Fruit fly (Drosophila melanogaster) whole organism, larva: ENCODE measurements around the gene CG8664.
A peak's percentile ranks its signal among the peaks of the same experiment; 100 is the strongest.

Source experiments
- noc ChIP-seq: fragments of 200-800 bp; sonication (Bioruptor generic); optimal IDR thresholded peaks from 3 replicates; lab custom pipeline; 2019; ENCODE audit warnings: missing biosample characterization, mild to moderate bottlenecking, missing genetic modification characterization, moderate library complexity

The CG8664 gene

DNA sequence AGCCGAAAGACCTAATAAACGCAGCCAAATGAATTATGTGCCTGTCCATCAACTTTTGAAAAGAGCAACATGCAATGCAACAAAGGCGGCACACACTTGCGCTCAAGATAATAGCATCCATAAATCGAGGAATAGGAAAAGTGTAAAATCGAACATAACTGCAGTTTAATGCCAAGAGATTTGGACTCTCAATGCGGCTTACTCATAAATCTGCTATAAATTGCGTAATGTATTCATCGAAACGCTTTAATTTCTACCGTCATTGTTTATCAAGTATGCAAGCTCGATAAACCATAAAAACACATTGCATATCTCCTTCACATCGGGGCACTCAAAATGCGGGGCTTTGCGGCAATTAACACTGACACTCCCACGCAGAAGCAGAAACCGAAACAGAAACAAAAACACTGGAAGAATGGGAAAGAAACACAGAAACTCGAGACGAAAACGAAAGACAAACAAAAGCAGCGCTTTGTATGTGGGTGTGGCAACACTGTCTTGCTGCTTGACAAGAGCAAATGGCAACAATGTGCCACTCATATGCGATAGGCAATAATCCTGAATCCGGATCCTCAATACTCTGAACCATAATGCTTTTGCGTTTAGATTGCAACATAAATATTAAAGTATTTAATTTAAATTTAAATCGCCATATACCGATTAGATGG, 15.5 kb upstream of the CG8664 start:
- no peak for TF ChIP-seq noc

DNA sequence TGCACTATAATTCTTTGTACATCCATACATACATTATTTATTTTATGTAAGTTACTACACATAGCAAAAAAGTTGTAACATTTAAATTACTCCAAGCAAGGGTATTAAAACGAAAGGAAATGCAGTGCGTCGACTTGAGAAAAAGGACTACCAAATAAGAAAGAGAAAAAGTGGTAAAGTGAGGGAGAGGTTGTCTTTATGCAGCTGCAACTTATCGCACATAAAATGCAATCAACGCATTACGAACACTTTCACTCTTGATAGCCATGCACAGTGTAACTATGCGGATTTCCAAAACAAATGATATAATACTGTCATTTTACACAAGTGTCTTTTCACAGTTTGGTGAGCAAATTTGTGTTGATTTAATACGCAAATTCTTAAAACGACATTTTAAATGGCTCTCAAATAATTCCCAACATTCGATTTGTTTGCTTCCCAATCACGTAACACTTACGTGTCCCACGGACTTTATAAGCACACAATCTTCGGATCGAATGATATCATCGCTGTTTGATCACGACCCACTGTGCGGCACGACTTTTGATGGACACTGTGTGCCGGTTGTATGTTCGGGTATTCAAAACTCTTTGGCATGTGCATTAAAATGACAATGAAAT, 14.7 kb upstream of the CG8664 start:
- TF ChIP-seq noc: no peak

DNA sequence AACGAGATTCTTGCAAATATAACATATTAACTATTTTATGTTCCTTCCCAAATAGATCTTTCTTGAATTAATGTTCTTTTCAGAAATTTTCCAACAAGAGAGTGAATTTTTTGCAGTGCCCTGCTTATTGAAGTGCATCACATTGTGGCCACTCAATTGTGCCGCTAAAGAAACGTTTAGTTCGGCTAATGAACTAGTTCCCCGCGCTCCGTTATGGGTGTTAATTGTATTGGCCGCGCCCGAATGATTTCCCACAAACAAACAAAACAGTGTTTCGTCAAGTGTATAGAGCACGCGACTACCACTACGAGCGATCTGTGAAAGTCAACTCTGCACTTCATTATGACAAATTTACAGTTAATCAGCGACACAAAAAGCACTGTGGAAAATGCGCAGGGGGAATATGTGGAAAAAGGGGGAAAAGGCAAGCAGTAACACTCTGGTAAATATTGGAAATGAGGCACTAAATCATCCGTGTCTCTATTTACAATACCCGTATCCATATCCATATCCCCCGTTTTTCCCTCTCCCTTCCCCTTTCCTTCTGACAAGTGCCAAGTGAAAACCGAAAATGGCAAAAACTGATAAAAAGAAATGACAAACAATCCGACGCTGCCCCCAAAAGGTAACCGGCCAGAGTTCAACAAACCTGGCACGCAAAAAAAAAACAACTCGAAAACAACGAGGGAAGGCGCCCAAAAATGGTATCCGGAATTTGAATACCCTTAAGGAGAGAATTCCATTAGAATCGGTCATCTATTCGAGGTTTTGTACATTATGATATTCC, 13.9 kb upstream of the CG8664 start:
- no peak for TF ChIP-seq noc

DNA sequence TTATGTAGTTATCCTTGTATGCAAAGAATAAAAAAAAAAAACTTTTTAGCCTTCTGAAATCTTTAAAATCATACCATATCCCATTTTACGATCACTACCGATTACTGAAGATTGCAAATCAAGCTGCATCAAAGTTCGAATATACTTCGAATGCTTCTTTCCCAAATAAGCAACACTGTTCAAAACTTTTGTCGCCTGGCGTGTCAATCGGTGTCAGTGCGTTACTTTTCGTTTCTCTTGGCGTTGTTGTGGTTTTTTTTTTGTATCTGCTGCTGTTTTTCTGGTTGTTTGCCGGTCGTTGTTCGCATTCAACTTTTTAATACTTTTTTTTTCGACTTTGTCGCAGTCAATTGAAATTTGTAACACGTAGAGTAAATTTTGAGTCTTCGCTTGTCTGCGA, 12.5 kb upstream of the CG8664 start:
- no peak for TF ChIP-seq noc

DNA sequence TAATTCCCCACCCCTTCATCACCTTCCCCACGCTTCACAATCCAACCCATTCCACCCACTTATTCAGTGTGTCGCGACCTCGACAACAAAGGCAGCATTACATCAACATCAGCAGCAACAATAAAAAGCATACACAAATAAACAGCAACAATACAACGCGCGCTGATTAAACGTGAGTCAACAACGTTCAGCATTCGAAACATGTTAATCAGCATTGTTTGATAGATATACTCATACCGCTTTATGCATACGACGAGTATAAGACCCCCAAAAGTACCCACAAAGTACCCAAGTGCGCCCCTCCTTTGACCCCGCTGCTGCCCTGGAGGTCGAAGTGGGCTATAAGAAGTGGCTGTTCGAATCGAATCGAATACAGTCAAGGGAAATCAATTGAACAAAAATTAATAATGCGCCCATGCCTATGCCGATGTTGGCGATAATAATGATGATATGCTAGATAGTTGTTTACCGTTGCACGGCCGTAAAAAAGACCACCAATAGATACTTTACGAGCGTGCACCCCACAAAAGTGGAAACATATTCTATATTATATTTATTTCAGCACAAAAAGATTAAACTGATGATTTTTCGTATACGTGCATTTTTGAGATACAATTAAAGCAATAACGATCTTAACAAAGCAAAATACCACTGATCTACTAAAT, 11.8 kb upstream of the CG8664 start:
- no peak for TF ChIP-seq noc

DNA sequence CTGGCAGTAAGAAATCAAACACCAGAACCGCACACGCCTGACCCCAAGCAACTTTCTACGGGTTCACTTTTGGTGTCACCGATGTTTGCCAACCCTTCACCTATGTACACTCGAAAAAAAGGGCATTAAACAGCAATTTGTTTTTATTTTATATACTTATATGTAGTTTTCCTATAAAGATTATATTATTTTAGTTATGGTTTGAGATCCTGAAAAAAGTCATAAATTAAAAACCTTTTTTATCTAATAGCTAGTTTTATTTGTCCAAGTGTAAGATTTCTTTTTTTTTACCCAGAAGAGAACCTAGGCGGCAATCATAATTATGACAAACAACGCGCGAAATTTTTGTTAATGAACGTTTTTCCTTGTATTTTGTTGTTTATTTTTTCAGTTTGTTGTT, 10.9 kb upstream of the CG8664 start:
- TF ChIP-seq noc: peak; percentile 73

DNA sequence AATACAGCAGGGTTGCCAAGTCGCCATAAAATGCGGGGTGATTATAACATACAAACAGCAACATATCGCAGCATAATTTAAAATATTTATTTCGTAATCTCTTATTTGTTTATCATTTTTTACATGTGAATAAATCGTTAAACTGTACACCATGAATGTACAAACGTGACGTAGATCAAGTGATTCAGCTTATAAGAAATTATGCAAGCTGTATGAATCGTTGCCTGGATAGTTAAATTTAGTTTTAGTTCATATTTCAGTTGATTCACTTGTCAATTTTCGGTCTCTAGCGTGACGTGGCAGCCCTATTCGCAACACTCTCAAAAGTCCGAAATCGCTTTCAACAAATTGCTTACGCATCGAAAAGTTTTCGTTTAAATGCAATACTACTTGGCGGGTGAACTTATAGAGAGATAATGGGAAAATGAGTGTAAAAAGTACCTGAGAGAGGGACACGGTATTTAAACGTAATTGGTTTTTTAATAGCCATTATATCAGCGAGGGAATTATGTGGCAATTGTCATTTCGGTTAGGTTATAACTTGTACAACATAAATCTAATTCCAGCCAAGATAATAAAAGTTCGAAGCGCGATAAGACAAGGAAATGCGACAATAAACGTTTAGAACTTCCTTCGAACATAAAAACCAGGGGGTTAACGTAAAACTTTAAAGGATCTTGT, 9.7 kb upstream of the CG8664 start:
- peak; percentile 94 for TF ChIP-seq noc

DNA sequence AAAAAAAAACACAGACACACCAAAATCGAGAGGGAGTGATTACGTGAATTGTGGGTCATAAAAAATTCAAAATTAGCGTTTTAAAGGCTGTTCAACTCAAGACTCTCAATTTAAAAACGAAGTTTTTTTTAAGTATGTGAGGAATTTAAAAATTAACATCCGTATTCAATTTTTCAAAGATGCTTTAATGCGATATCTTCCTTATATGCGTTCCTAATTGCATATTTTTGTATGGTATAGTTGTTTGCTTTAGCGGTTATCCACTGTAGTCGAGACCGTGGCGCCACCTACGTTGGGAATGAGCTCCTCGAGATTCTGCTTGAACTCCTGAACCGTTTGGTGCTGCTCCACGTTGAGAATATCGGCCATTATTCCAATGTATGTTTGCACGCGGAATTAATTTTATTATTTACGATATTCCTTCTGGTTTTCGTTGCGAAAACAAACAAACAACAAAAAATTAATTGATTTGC, 8.5 kb upstream of the CG8664 start:
- no peak for TF ChIP-seq noc

DNA sequence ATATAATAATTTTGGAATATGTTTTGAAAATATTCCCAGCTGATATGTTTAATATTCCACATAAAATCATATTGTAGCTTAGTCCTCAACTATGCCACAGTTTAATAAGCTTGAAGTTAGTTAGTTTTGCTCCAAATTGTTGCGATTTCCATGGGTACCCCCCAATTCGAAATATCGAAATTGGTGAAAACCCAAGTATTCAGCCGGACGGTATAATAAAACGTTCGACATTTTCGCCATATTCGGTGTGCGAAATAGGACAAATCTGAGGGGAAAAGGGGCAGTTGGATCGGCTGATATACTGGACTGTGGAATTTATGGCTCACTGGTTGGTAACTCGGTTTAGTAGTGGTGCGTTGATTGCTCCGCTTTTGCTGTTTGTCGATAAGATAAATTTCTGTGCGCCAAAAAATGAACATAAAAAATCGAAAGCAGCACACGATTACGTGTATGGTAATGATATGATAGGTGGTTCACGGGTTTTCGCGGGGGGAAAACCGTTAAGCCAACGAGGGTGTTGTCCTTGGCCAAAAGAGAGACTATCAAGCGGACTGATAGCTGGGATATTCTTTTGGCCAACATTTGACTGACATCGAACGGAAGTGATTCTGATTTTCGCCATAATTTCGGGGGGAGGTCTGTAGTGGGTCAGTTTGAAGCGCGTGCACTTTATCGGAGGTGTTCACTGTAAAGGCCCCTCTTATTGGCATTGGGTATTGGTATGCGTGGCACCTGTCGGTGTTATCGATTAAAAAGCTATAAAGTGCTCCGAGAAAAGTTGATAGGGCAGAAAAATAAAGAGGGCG, 7.8 kb upstream of the CG8664 start:
- TF ChIP-seq noc: peak; percentile 18

DNA sequence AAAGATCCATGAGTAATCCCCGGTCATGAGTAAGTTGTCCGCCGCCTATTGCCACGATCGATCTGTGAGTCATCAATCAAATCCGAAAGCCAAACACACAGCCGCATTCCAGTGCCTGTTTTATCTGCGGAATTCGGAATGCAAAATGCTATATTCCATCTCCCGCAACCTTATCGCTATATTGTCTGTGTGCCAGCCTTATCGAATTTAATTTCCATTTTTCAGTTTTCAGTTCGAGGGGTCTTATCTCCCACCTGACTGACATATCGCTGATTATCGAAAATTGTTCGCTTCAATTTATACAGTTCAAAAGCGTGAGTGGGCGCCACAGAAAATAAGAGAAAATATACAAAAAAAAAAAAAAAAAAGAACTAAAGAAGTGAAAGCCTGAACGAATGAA, 6.7 kb upstream of the CG8664 start:
- TF ChIP-seq noc: no peak

DNA sequence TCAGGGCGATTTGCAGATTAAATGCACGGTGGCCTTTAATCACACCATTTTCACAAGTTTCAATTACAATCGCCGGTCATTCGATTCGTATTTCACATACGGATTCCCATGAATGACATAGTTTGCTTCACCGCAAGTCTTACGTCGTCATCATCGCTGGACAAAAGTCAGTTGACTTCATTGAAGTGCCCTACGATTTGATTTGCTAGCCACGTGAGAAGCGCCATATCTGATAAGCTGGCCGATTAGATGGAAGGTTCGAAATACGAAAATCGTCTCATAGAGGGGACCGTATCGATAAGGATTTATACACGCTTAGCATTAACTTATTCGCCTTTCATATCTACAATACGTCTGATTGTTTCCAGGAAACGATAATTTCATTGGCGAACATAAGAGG, 2.5 kb upstream of the CG8664 start:
- TF ChIP-seq noc: no peak

DNA sequence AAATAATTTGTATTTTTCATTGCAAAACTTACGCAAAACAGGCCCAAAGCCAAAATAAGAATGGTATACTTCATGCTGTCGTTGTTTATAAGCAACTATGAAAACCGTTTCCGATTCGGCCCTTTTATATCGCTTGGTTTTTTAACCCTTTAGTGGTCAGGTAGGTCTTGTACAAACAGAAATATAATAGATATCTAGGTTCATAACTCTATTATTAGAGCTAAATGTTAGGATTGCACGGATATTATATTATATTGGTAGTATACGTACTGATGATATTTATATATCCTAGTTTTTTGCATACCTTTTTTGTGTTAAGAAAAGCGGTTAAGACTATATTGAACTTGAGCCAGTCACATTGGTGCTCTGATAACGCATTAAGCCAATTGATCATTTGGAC, 1.9 kb upstream of the CG8664 start, which contains the start of gene CG8661:
Gene CG8661, minus strand, starts transcription at position 101 of the 400 bp plus-strand sequence.
- no peak for TF ChIP-seq noc

DNA sequence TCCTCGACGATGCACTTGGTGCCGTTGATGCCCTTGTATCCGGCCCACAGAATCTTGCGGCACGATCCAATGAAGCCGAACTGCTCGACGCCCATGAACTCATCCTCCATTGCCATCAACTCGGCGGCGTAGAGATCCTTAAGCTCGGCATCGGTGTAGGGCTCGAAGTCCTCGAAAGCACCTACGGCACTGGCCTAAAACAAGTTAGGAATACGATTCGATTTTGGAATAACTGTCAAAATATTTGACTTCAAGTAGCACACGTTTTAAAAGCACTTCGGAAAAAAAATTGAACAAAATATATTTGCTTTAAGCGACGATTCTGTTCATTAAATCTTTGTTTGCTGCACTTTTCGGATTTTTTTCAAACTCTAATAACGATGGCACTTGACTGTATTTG, 330 bp downstream of the CG8664 start, which contains the start of gene CG5445:
Gene CG5445, plus strand, starts transcription at position 301 of the 400 bp plus-strand sequence.
- no peak for TF ChIP-seq noc

DNA sequence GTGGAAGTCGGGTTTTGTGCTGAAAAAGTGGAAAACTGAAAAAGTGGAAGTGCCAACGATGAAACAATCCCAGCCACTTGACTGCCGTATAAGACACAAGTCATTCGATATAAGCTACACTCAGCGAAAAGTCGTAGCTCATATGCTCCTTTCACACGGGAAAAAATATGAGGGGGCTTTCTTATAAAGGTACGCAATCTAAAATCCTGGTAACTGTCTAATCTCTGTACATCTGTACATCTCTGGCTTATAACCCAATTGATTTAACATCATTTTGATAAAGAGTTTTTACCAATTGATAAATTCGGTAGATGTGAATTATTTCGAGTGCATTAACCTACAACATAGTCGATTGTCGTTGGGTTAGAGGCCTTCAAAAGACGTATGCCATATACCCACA, 7.7 kb downstream of the CG8664 start:
- TF ChIP-seq noc: no peak

DNA sequence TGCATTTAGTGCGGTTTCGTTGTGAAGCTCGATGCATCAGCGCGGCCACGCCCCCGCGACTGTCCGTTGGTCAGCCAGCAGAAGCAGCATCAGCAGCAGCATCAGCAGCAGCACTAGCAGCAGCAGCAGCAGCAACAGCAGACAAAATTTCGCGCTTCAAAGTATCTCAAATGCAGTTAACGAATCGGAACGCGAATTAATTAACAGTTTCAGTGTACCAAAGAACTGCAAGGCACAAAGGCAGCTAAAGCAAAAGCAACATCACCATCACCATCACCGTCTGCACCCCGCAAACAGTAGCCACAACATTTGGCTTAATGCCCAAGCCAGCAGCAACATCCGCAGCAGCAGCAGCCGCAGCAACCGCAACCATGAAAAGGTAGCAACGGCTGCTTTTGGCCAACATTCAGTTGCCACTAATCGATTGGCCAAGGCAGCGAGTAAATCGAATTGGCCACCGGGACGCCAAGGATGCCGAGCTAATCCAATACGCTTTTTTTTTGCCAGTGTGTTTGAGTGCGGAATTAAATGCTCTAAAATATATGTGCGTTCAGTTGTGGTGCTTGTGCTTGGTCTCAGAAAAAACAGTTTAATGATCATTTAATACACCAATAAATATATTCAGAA, 17.0 kb downstream of the CG8664 start:
- no peak for TF ChIP-seq noc
